Fruit fly (Drosophila melanogaster): ENCODE data around the gene CG7829.

CG7829 gene

DNA sequence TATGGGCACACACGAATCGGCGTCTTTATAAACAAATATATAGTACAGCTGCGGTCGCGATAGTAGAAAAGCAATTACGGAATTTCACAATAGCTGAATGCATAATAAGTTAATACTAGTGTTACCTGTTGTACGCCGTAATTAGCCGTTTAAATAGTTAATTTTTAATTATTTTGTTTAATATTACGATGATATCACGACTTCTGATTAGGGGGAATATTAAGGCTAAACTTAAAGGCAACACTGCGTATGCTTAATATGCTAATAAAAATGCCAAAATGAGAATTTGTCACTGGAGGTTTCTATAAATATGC lies 38.6 kb downstream of the CG7829 start:
- TF ChIP-seq insv (optimal IDR thresholded peaks at IDR 0.05) (no peak), ttk (optimal IDR thresholded peaks at IDR 0.05) (no peak), Myc (optimal IDR thresholded peaks at IDR 0.05) (no peak), Sin3A (optimal IDR thresholded peaks at IDR 0.05) (no peak), psq (optimal IDR thresholded peaks at IDR 0.05) (no peak), h (optimal IDR thresholded peaks at IDR 0.05) (no peak)

- TF ChIP-seq insv (optimal IDR thresholded peaks at IDR 0.05): no peak
- TF ChIP-seq psq (optimal IDR thresholded peaks at IDR 0.05): no peak
- no peak for TF ChIP-seq ttk (optimal IDR thresholded peaks at IDR 0.05)
- TF ChIP-seq h (optimal IDR thresholded peaks at IDR 0.05): no peak
- TF ChIP-seq Sin3A (optimal IDR thresholded peaks at IDR 0.05): no peak
- no peak for TF ChIP-seq Myc (optimal IDR thresholded peaks at IDR 0.05)
Measured at dm6 chr3R:29778139-29778984, 39.2 kb downstream of the CG7829 start.

dm6 chr3R:29777213-29777612 lies 40.4 kb downstream of the CG7829 start:
- TF ChIP-seq insv (optimal IDR thresholded peaks at IDR 0.05) (no peak), psq (optimal IDR thresholded peaks at IDR 0.05) (no peak), ttk (optimal IDR thresholded peaks at IDR 0.05) (no peak), h (optimal IDR thresholded peaks at IDR 0.05) (no peak), Sin3A (optimal IDR thresholded peaks at IDR 0.05) (no peak), Myc (optimal IDR thresholded peaks at IDR 0.05) (no peak)

dm6 chr3R:29775755-29776686 lies 41.5 kb downstream of the CG7829 start:
- TF ChIP-seq ttk (optimal IDR thresholded peaks at IDR 0.05) (no peak), insv (optimal IDR thresholded peaks at IDR 0.05) (no peak), Myc (optimal IDR thresholded peaks at IDR 0.05) (no peak)

DNA sequence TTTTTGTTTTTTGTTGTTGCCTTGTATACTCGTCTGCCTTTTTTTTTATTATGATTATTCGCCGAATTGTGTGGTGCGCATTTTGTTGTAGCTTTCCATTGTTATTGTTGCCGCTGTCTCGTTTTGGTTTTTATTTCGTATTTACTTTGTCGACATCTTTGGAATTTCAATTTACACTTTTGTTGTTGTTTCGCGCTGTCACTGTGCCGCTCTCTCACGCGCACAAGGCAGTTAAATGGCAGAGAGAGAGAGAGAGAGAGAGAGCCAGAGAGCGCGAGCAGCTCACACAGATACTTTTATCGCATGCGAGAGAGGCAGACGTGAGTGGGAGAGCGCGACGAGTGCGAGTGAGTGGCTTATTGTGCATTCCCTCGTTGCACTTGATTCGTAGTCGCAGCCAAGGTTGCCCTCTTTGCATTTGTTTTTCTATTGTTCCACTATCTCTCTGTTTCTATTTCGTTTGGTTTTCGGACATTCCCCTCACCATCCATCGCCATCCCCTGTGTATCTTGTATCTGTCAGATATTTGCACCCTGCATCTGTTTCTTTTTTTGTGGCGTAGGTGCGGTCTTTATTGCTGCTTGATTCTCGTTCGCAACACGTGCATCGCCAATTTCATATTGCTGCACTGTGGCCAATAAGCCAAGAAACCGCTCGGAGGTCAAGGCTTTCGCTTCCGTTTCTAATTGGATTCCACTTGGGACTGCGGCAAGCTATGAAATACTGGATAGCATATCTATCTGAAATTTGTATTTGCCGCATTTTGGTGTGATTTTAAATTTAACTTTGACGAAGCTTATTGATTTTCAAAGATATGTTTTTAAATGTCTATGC lies 43.0 kb downstream of the CG7829 start:
- TF ChIP-seq h (optimal IDR thresholded peaks at IDR 0.05): no peak
- no peak for TF ChIP-seq insv (optimal IDR thresholded peaks at IDR 0.05)
- no peak for TF ChIP-seq Myc (optimal IDR thresholded peaks at IDR 0.05)
- no peak for TF ChIP-seq psq (optimal IDR thresholded peaks at IDR 0.05)
- TF ChIP-seq ttk (optimal IDR thresholded peaks at IDR 0.05): no peak
- TF ChIP-seq Sin3A (optimal IDR thresholded peaks at IDR 0.05): no peak

DNA sequence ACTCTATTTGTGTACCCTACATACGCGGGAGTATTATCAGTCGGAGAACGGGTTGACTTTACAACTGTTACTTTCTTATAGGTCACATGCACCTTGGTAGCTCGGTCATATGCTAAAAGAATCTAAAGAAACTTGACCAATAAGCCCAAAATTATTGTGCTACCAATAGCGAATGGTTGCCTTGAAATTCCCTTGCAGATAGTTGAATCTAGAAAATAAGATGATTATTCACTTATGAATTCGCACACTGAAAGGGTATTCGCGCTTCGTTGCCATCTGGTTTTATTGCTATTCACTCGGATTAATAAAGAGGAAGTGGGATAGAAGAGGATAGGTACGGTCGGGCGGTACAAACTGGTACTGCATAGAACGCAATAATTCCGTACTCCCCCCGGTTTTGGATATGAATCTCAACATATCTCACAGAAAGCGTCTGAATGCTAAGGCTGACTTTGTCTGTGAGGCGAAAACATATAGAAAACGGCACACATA lies 43.7 kb downstream of the CG7829 start:
- TF ChIP-seq Sin3A (optimal IDR thresholded peaks at IDR 0.05) (no peak), psq (optimal IDR thresholded peaks at IDR 0.05) (peak; percentile 61)

- TF ChIP-seq insv (optimal IDR thresholded peaks at IDR 0.05) (no peak), psq (optimal IDR thresholded peaks at IDR 0.05) (no peak), Myc (optimal IDR thresholded peaks at IDR 0.05) (no peak), h (optimal IDR thresholded peaks at IDR 0.05) (no peak), Sin3A (optimal IDR thresholded peaks at IDR 0.05) (no peak), ttk (optimal IDR thresholded peaks at IDR 0.05) (no peak)
Measured at dm6 chr3R:29772795-29773331, 44.7 kb downstream of the CG7829 start.

dm6 chr3R:29772090-29772794 lies 45.3 kb downstream of the CG7829 start:
- TF ChIP-seq psq (optimal IDR thresholded peaks at IDR 0.05) (peak; percentile 99), h (optimal IDR thresholded peaks at IDR 0.05) (no peak)

DNA sequence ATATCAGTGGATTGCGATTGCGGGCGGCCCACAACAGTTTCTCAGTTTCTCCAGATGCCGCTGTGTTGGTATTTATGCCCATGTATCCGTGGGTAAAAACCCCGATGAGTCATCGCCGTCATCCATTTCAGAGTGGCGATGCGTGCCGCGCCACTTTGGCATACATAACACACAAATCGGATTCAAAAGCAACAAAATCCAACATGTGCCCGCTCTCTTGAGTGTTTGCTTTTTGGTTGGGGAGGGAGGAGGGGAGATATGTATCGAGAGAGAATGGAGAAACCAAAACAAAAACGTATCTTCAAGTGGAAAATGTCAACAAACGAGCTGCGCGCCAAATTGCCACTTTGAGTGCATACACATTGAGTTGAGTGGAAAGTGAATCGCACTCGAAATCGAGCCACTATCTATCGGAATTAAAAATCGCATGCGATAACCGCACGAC lies 45.9 kb downstream of the CG7829 start:
- TF ChIP-seq psq (optimal IDR thresholded peaks at IDR 0.05) (no peak), Myc (optimal IDR thresholded peaks at IDR 0.05) (no peak), insv (optimal IDR thresholded peaks at IDR 0.05) (no peak), Sin3A (optimal IDR thresholded peaks at IDR 0.05) (no peak), ttk (optimal IDR thresholded peaks at IDR 0.05) (no peak), h (optimal IDR thresholded peaks at IDR 0.05) (no peak)

dm6 chr3R:29770930-29771329 lies 46.6 kb downstream of the CG7829 start:
- TF ChIP-seq ttk (optimal IDR thresholded peaks at IDR 0.05) (no peak), psq (optimal IDR thresholded peaks at IDR 0.05) (no peak)

dm6 chr3R:29767236-29767635 lies 50.3 kb downstream of the CG7829 start:
- TF ChIP-seq psq (optimal IDR thresholded peaks at IDR 0.05) (no peak), Myc (optimal IDR thresholded peaks at IDR 0.05) (no peak), ttk (optimal IDR thresholded peaks at IDR 0.05) (no peak), Sin3A (optimal IDR thresholded peaks at IDR 0.05) (no peak), h (optimal IDR thresholded peaks at IDR 0.05) (no peak), insv (optimal IDR thresholded peaks at IDR 0.05) (no peak)

Data from Kc167 (cell line).